Fruit fly (Drosophila melanogaster) whole organism, prepupa: Measurements from ENCODE around the gene Non3.

Experiments used
- CG16779 ChIP-seq: fragments of 200-800 bp; sonication (Bioruptor generic); optimal IDR thresholded peaks from 3 replicates; lab custom pipeline; 2017; ENCODE audit warnings: missing biosample characterization, mild to moderate bottlenecking, missing genetic modification characterization
- Eip78C ChIP-seq: fragments of 200-800 bp; sonication (Bioruptor generic); peaks from one replicate; lab custom pipeline; 2016; ENCODE audit warnings: missing biosample characterization, missing genetic modification characterization
- fkh ChIP-seq: fragments of 200-800 bp; sonication (Bioruptor generic); optimal IDR thresholded peaks from 3 replicates; lab custom pipeline; 2017; ENCODE audit warnings: missing biosample characterization, mild to moderate bottlenecking, missing genetic modification characterization, moderate library complexity

dm6 chr3R:18243718-18244170 lies 20.2 kb downstream of the Non3 start:
- TF ChIP-seq CG16779 (tag; lab: Kevin White, UChicago): no peak
- no peak for TF ChIP-seq fkh
- TF ChIP-seq Eip78C (GFP tag; lab: Kevin White, UChicago): peak; percentile 54
